Worm (Caenorhabditis elegans) whole organism, L4 larva: ENCODE measurements around the gene vha-18.

Experiments
- D1046.2 ChIP-seq: fragments of 200-800 bp; sonication (Bioruptor generic); IDR thresholded peaks from 2 replicates; pipeline ENCODE4 v1.3.6; 2022; ENCODE audit warnings: missing genetic modification characterization, missing compliant biosample characterization
- F10B5.3 ChIP-seq: sonication (generic microtip); optimal IDR thresholded peaks from 2 replicates; lab custom pipeline; 2016; ENCODE audit warnings: mild to moderate bottlenecking, missing genetic modification characterization, missing compliant biosample characterization
- F49E8.2 ChIP-seq: sonication (generic microtip); optimal IDR thresholded peaks from 2 replicates; lab custom pipeline; 2016; ENCODE audit warnings: missing compliant biosample characterization, mild to moderate bottlenecking, missing genetic modification characterization, borderline replicate concordance
- R02D3.7 ChIP-seq: fragments of 150-350 bp; sonication (generic microtip); optimal IDR thresholded peaks from 3 replicates; lab custom pipeline; 2014; ENCODE audit warnings: missing biosample characterization, missing genetic modification characterization
- Y48G9A.11 ChIP-seq: fragments of 200-800 bp; sonication (Bioruptor generic); IDR thresholded peaks from 2 replicates; pipeline ENCODE4 v1.3.6; 2022; ENCODE audit warnings: missing genetic modification reagents, missing genetic modification characterization, missing compliant biosample characterization
- ZK337.2 ChIP-seq: fragments of 200-800 bp; sonication (Bioruptor generic); IDR thresholded peaks from 2 replicates; pipeline ENCODE4 v1.3.6; 2022; ENCODE audit warnings: missing genetic modification reagents, missing genetic modification characterization, missing compliant biosample characterization
- ZK546.5 ChIP-seq, 2 experiments: sonication (generic microtip); optimal IDR thresholded peaks; 2 replicates each; lab custom pipeline; 2017; ENCODE audit warnings: missing biosample characterization in 2 of 2, missing genetic modification characterization in 2 of 2
- aly-2 ChIP-seq: sonication (generic microtip); optimal IDR thresholded peaks from 2 replicates; lab custom pipeline; 2018; ENCODE audit warnings: missing biosample characterization, missing genetic modification characterization
- ceh-20 ChIP-seq: fragments of 200-800 bp; sonication (Bioruptor generic); IDR thresholded peaks from 2 replicates; pipeline ENCODE4 v1.3.6; 2022; ENCODE audit warnings: missing genetic modification reagents, missing genetic modification characterization, missing compliant biosample characterization
- ces-1 ChIP-seq: fragments of 150-350 bp; sonication (generic microtip); optimal IDR thresholded peaks from 4 replicates; lab custom pipeline; 2014; ENCODE audit warnings: missing biosample characterization, missing genetic modification reagents, missing genetic modification characterization
- daf-12 ChIP-seq: fragments of 150-350 bp; optimal IDR thresholded peaks from 2 replicates; lab custom pipeline; 2014; ENCODE audit warnings: missing biosample characterization, missing genetic modification reagents, missing genetic modification characterization
- daf-16 ChIP-seq, 3 experiments: sonication (generic microtip); optimal IDR thresholded peaks; 2 replicates each; lab custom pipeline; 2016 to 2017; ENCODE audit warnings: missing genetic modification characterization in 3 of 3, missing genetic modification reagents in 3 of 3, mild to moderate bottlenecking in 2 of 3, missing compliant biosample characterization in 2 of 3, missing biosample characterization in 1 of 3, moderate library complexity in 1 of 3
- dmd-6 ChIP-seq: fragments of 200-800 bp; sonication (Bioruptor generic); IDR thresholded peaks from 2 replicates; pipeline ENCODE4 v1.3.6; 2022; ENCODE audit warnings: missing genetic modification reagents, missing genetic modification characterization, missing compliant biosample characterization
- dmd-8 ChIP-seq: fragments of 200-800 bp; sonication (Bioruptor generic); IDR thresholded peaks from 2 replicates; pipeline ENCODE4 v1.3.6; 2022; ENCODE audit warnings: missing genetic modification characterization, missing compliant biosample characterization
- dmd-9 ChIP-seq: fragments of 200-800 bp; sonication (Bioruptor generic); IDR thresholded peaks from 2 replicates; pipeline ENCODE4 v1.3.6; 2022; ENCODE audit warnings: missing genetic modification reagents, missing genetic modification characterization, missing compliant biosample characterization
- duxl-1 ChIP-seq: sonication (generic microtip); optimal IDR thresholded peaks from 2 replicates; lab custom pipeline; 2016; ENCODE audit warnings: mild to moderate bottlenecking, missing genetic modification characterization, moderate library complexity, missing compliant biosample characterization; ENCODE audit not compliant: poor library complexity
- egl-27 ChIP-seq: sonication (generic microtip); optimal IDR thresholded peaks from 3 replicates; lab custom pipeline; 2017; ENCODE audit warnings: missing biosample characterization, missing genetic modification reagents, missing genetic modification characterization
- egl-43 ChIP-seq: fragments of 200-800 bp; sonication (Bioruptor generic); IDR thresholded peaks from 2 replicates; pipeline ENCODE4 v1.3.6; 2022; ENCODE audit warnings: missing genetic modification reagents, missing genetic modification characterization, missing compliant biosample characterization
- gei-8 ChIP-seq: fragments of 200-800 bp; sonication (Bioruptor generic); optimal IDR thresholded peaks from 2 replicates; lab custom pipeline; 2018; ENCODE audit warnings: mild to moderate bottlenecking, missing genetic modification characterization, missing compliant biosample characterization
- hif-1 ChIP-seq, 2 experiments: sonication (generic microtip); optimal IDR thresholded peaks; 2 replicates each; lab custom pipeline; 2016 to 2017; ENCODE audit warnings: missing compliant biosample characterization in 2 of 2, missing genetic modification characterization in 2 of 2, missing genetic modification reagents in 2 of 2, missing genotype in 2 of 2, mild to moderate bottlenecking in 1 of 2
- hlh-11 ChIP-seq: fragments of 200-800 bp; sonication (Bioruptor generic); optimal IDR thresholded peaks from 2 replicates; lab custom pipeline; 2018; ENCODE audit warnings: mild to moderate bottlenecking, missing genetic modification characterization, missing compliant biosample characterization
- hlh-30 ChIP-seq: sonication (generic microtip); optimal IDR thresholded peaks from 2 replicates; lab custom pipeline; 2017; ENCODE audit warnings: antibody characterized with exemption, mild to moderate bottlenecking, missing genetic modification characterization, missing compliant biosample characterization; ENCODE audit not compliant: insufficient read depth
- jun-1 ChIP-seq: fragments of 150-350 bp; optimal IDR thresholded peaks from 2 replicates; lab custom pipeline; 2014; ENCODE audit warnings: missing biosample characterization, missing genetic modification reagents, missing genetic modification characterization
- lin-13 ChIP-seq: fragments of 150-350 bp; optimal IDR thresholded peaks from 2 replicates; lab custom pipeline; 2014; ENCODE audit warnings: missing biosample characterization, missing genetic modification reagents, missing genetic modification characterization
- lin-15B ChIP-seq: fragments of 150-350 bp; sonication (generic microtip); optimal IDR thresholded peaks from 3 replicates; lab custom pipeline; 2014; ENCODE audit warnings: missing biosample characterization, missing genetic modification characterization
- lin-38 ChIP-seq: fragments of 200-800 bp; sonication (Bioruptor generic); IDR thresholded peaks from 2 replicates; pipeline ENCODE4 v1.3.6; 2022; ENCODE audit warnings: missing genetic modification reagents, missing genetic modification characterization, missing compliant biosample characterization
- lin-39 ChIP-seq: fragments of 150-350 bp; optimal IDR thresholded peaks from 2 replicates; lab custom pipeline; 2014; ENCODE audit warnings: missing biosample characterization, missing genetic modification reagents, missing genetic modification characterization
- lsy-2 ChIP-seq, 2 experiments: fragments of 150-350 bp in 1 of 2; sonication (generic microtip) in 1 of 2; optimal IDR thresholded peaks; 2 replicates each; lab custom pipeline; 2014 to 2017; ENCODE audit warnings: missing biosample characterization in 2 of 2, missing genetic modification characterization in 2 of 2
- madf-5 ChIP-seq, 2 experiments: fragments of 200-800 bp; sonication (Bioruptor generic); IDR thresholded peaks; 2 replicates each; pipeline ENCODE4 v1.3.6; 2022; ENCODE audit warnings: missing compliant biosample characterization in 2 of 2, missing genetic modification characterization in 2 of 2
- mdl-1 ChIP-seq, 2 experiments: fragments of 150-350 bp in 1 of 2; sonication (generic microtip) in 1 of 2; optimal IDR thresholded peaks; 2 replicates each; lab custom pipeline; 2014 to 2017; ENCODE audit warnings: missing biosample characterization in 2 of 2, missing genetic modification characterization in 2 of 2
- mes-2 ChIP-seq: sonication (generic microtip); optimal IDR thresholded peaks from 2 replicates; lab custom pipeline; 2016; ENCODE audit warnings: missing genotype, mild to moderate bottlenecking, missing genetic modification characterization, missing compliant biosample characterization; ENCODE audit not compliant: poor library complexity, severe bottlenecking
- mxl-2 ChIP-seq: fragments of 200-800 bp; sonication (Bioruptor generic); conservative IDR thresholded peaks from 2 replicates; pipeline ENCODE4 v1.3.6; 2022; ENCODE audit warnings: missing genetic modification reagents, missing genetic modification characterization, missing compliant biosample characterization
- nhr-111 ChIP-seq: fragments of 200-800 bp; sonication (Bioruptor generic); optimal IDR thresholded peaks from 2 replicates; lab custom pipeline; 2018; ENCODE audit warnings: mild to moderate bottlenecking, missing genetic modification characterization, missing compliant biosample characterization
- nhr-28 ChIP-seq: fragments of 150-350 bp; optimal IDR thresholded peaks from 2 replicates; lab custom pipeline; 2014; ENCODE audit warnings: missing biosample characterization, missing genetic modification characterization
- nhr-77 ChIP-seq: fragments of 150-350 bp; optimal IDR thresholded peaks from 2 replicates; lab custom pipeline; 2014; ENCODE audit warnings: missing biosample characterization, missing genetic modification characterization
- pha-4 ChIP-seq, 2 experiments: fragments of 150-350 bp in 1 of 2; fragments of 200-800 bp in 1 of 2; sonication (Bioruptor generic) in 1 of 2; IDR thresholded peaks in 1 of 2; optimal IDR thresholded peaks in 1 of 2; 2 replicates each; pipeline versions ENCODE4 v1.3.6 to Lab custom; 2014 to 2022; ENCODE audit warnings: missing genetic modification characterization in 2 of 2, missing genetic modification reagents in 2 of 2, missing biosample characterization in 1 of 2, missing compliant biosample characterization in 1 of 2
- rbr-2 ChIP-seq: sonication (generic microtip); optimal IDR thresholded peaks from 2 replicates; lab custom pipeline; 2016; ENCODE audit warnings: missing genotype, missing genetic modification characterization, missing compliant biosample characterization
- snpc-1.2 ChIP-seq: fragments of 200-800 bp; sonication (Bioruptor generic); IDR thresholded peaks from 2 replicates; pipeline ENCODE4 v1.3.6; 2022; ENCODE audit warnings: missing genetic modification reagents, missing genetic modification characterization, missing compliant biosample characterization
- snpc-4 ChIP-seq: fragments of 150-350 bp; optimal IDR thresholded peaks from 2 replicates; lab custom pipeline; 2014; ENCODE audit warnings: missing biosample characterization, missing genetic modification characterization
- spr-1 ChIP-seq: sonication (generic microtip); optimal IDR thresholded peaks from 2 replicates; lab custom pipeline; 2016; ENCODE audit warnings: mild to moderate bottlenecking, missing genetic modification characterization, missing compliant biosample characterization
- spr-3 ChIP-seq: fragments of 200-800 bp; sonication (Bioruptor generic); optimal IDR thresholded peaks from 2 replicates; lab custom pipeline; 2018; ENCODE audit warnings: mild to moderate bottlenecking, missing genetic modification characterization, missing compliant biosample characterization
- unc-130 ChIP-seq: sonication (generic microtip); optimal IDR thresholded peaks from 2 replicates; lab custom pipeline; 2016; ENCODE audit warnings: missing genetic modification reagents, missing genetic modification characterization, missing compliant biosample characterization
- zag-1 ChIP-seq: fragments of 150-350 bp; optimal IDR thresholded peaks from 2 replicates; lab custom pipeline; 2014; ENCODE audit warnings: missing biosample characterization, missing genetic modification characterization
- zip-2 ChIP-seq: fragments of 150-350 bp; optimal IDR thresholded peaks from 2 replicates; lab custom pipeline; 2014; ENCODE audit warnings: missing biosample characterization, missing genetic modification characterization
- ztf-11 ChIP-seq: fragments of 150-350 bp; optimal IDR thresholded peaks from 2 replicates; lab custom pipeline; 2014; ENCODE audit warnings: missing biosample characterization, missing genetic modification characterization
- ztf-7 ChIP-seq: fragments of 150-350 bp; optimal IDR thresholded peaks from 2 replicates; lab custom pipeline; 2014; ENCODE audit warnings: missing biosample characterization, missing genetic modification characterization

Gene vha-18

ce11 chrV:8413432-8414021 lies at the start of gene vha-18:
Gene vha-18 (minus strand): TSS chrV:8413482.
- TF ChIP-seq egl-27 (tag; lab: Kevin White, UChicago) (no peak), ztf-7 (no peak), lin-38 (GFP tag; lab: Robert Waterston, UW) (peak; percentile 97), nhr-111 (GFP tag; lab: Kevin White, UChicago) (no peak), jun-1 (tag; lab: Kevin White, UChicago) (no peak), unc-130 (peak; percentile 86), R02D3.7 (tag; lab: Kevin White, UChicago) (no peak), F49E8.2 (tag; lab: Kevin White, UChicago) (peak; percentile 88), ZK337.2 (GFP tag; lab: Robert Waterston, UW) (no peak), spr-1 (no peak), Y48G9A.11 (GFP tag; lab: Robert Waterston, UW) (peak; percentile 90), gei-8 (GFP tag; lab: Kevin White, UChicago) (no peak), mdl-1 (tag; optimal IDR thresholded peaks at IDR 0.05; lab: Kevin White, UChicago) (no peak), mxl-2 (no peak), ZK546.5 (tag; optimal IDR thresholded peaks at IDR 0.05; lab: Kevin White, UChicago) (no peak), spr-3 (GFP tag; lab: Kevin White, UChicago) (no peak), daf-16 (GFP tag; optimal IDR thresholded peaks at IDR 0.05; lab: Kevin White, UChicago) (no peak), daf-16 (tag; optimal IDR thresholded peaks at IDR 0.05; lab: Kevin White, UChicago) (no peak), daf-12 (tag; lab: Kevin White, UChicago) (no peak), dmd-6 (no peak), snpc-1.2 (peak; percentile 71), zip-2 (tag; lab: Kevin White, UChicago) (no peak), zag-1 (no peak), lsy-2 (tag; optimal IDR thresholded peaks at IDR 0.05; lab: Kevin White, UChicago) (no peak), nhr-28 (tag; lab: Kevin White, UChicago) (no peak), D1046.2 (GFP tag; lab: Robert Waterston, UW) (no peak), madf-5 (GFP tag; IDR thresholded peaks at IDR 0.05; lab: Robert Waterston, UW) (no peak)

- TF ChIP-seq egl-27 (tag; lab: Kevin White, UChicago): no peak
- TF ChIP-seq dmd-9 (GFP tag; lab: Robert Waterston, UW): no peak
- TF ChIP-seq hif-1 (tag; optimal IDR thresholded peaks at IDR 0.05; lab: Kevin White, UChicago): peak in 1 of 2 experiments; percentile 19
- peak; percentile 81 for TF ChIP-seq nhr-77 (tag; lab: Kevin White, UChicago)
- TF ChIP-seq hlh-30: peak; percentile 57
- peak in 1 of 2 experiments; percentile 42 for TF ChIP-seq mdl-1 (tag; optimal IDR thresholded peaks at IDR 0.05; lab: Kevin White, UChicago)
- no peak for TF ChIP-seq ceh-20 (GFP tag; lab: Robert Waterston, UW)
- TF ChIP-seq R02D3.7 (tag; lab: Kevin White, UChicago): peak; percentile 73
- TF ChIP-seq hlh-11 (tag; lab: Kevin White, UChicago): no peak
- TF ChIP-seq zip-2 (tag; lab: Kevin White, UChicago): no peak
- TF ChIP-seq egl-43: no peak
- peak in 1 of 2 experiments; percentile 91 for TF ChIP-seq lsy-2 (tag; optimal IDR thresholded peaks at IDR 0.05; lab: Kevin White, UChicago)
- no peak for TF ChIP-seq ztf-11
- TF ChIP-seq lin-39 (tag; lab: Kevin White, UChicago): no peak
- TF ChIP-seq F10B5.3: no peak
- TF ChIP-seq pha-4 (GFP tag; IDR thresholded peaks at IDR 0.05; lab: Robert Waterston, UW): no peak
- peak; percentile 24 for TF ChIP-seq pha-4 (tag; optimal IDR thresholded peaks at IDR 0.05; lab: Kevin White, UChicago)
- TF ChIP-seq lin-38 (GFP tag; lab: Robert Waterston, UW): peak; percentile 97
- no peak for TF ChIP-seq aly-2
- peak; percentile 4 for TF ChIP-seq lin-15B
- peak; percentile 49 for TF ChIP-seq lin-13 (GFP tag; lab: Kevin White, UChicago)
- peak; percentile 31 for TF ChIP-seq duxl-1 (tag; lab: Kevin White, UChicago)
- peak; percentile 49 for TF ChIP-seq nhr-28 (tag; lab: Kevin White, UChicago)
- TF ChIP-seq snpc-4: no peak
- TF ChIP-seq dmd-8 (GFP tag; lab: Robert Waterston, UW): no peak
- TF ChIP-seq ces-1 (GFP tag; lab: Kevin White, UChicago): peak; percentile 36
- no peak for TF ChIP-seq daf-16 (GFP tag; optimal IDR thresholded peaks at IDR 0.05; lab: Kevin White, UChicago)
- peak; percentile 80 for TF ChIP-seq daf-16 (tag; optimal IDR thresholded peaks at IDR 0.05; lab: Kevin White, UChicago)
- TF ChIP-seq mxl-2: no peak
- peak; percentile 54 for TF ChIP-seq rbr-2 (tag; lab: Kevin White, UChicago)
- no peak for TF ChIP-seq F49E8.2 (tag; lab: Kevin White, UChicago)
- TF ChIP-seq mes-2: peak; percentile 90
Measured at ce11 chrV:8462074-8462473, 48.8 kb upstream of the vha-18 start, which contains the start of the genes dnj-22 and natc-1. Gene dnj-22 (minus strand): TSS chrV:8462120. Gene natc-1 (plus strand): TSS chrV:8462359.
